Fruit fly (Drosophila melanogaster) whole organism, prepupa: ENCODE data around the gene pasi2.

Experiments
- CG10631 ChIP-seq: fragments of 200-800 bp; sonication (Bioruptor generic); optimal IDR thresholded peaks from 2 replicates; lab custom pipeline; 2016; ENCODE audit warnings: missing biosample characterization, missing genetic modification characterization
- CG10669 ChIP-seq: fragments of 200-800 bp; sonication (Bioruptor generic); optimal IDR thresholded peaks from 3 replicates; lab custom pipeline; 2018; ENCODE audit warnings: missing biosample characterization, mild to moderate bottlenecking, missing genetic modification characterization, moderate library complexity
- CG11294 ChIP-seq: fragments of 200-800 bp; sonication (Bioruptor generic); IDR thresholded peaks from 2 replicates; pipeline ENCODE4 v1.3.6; 2022; ENCODE audit warnings: missing biosample characterization, missing genetic modification characterization
- CG11762 ChIP-seq: fragments of 200-800 bp; sonication (Bioruptor generic); optimal IDR thresholded peaks from 3 replicates; lab custom pipeline; 2016; ENCODE audit warnings: missing biosample characterization, missing genetic modification characterization; ENCODE audit not compliant: insufficient read depth
- CG11902 ChIP-seq: fragments of 200-800 bp; sonication (Bioruptor generic); optimal IDR thresholded peaks from 3 replicates; lab custom pipeline; 2016; ENCODE audit warnings: missing biosample characterization, missing genetic modification characterization
- CG1621 ChIP-seq: fragments of 200-800 bp; sonication (Bioruptor generic); optimal IDR thresholded peaks from 3 replicates; lab custom pipeline; 2018; ENCODE audit warnings: missing biosample characterization, mild to moderate bottlenecking, missing genetic modification characterization
- CG3032 ChIP-seq: fragments of 200-800 bp; optimal IDR thresholded peaks from 2 replicates; lab custom pipeline; 2019; ENCODE audit warnings: missing biosample characterization, mild to moderate bottlenecking, missing genetic modification characterization, moderate library complexity
- CG31627 ChIP-seq: fragments of 200-800 bp; sonication (Bioruptor generic); optimal IDR thresholded peaks from 3 replicates; lab custom pipeline; 2016; ENCODE audit warnings: missing biosample characterization, missing genetic modification characterization
- CG32006 ChIP-seq: fragments of 200-800 bp; sonication (Bioruptor generic); optimal IDR thresholded peaks from 3 replicates; lab custom pipeline; 2017; ENCODE audit warnings: missing biosample characterization, mild to moderate bottlenecking, missing genetic modification characterization
- CG34406 ChIP-seq: fragments of 200-800 bp; sonication (Bioruptor generic); optimal IDR thresholded peaks from 3 replicates; lab custom pipeline; 2016; ENCODE audit warnings: missing biosample characterization, missing genetic modification characterization
- CG4318 ChIP-seq: fragments of 200-800 bp; sonication (Bioruptor generic); optimal IDR thresholded peaks from 3 replicates; lab custom pipeline; 2017; ENCODE audit warnings: missing biosample characterization, mild to moderate bottlenecking, missing genetic modification characterization
- CG6792 ChIP-seq: fragments of 200-800 bp; sonication (Bioruptor generic); optimal IDR thresholded peaks from 3 replicates; lab custom pipeline; 2016; ENCODE audit warnings: missing biosample characterization, missing genetic modification characterization
- CG6808 ChIP-seq: fragments of 200-800 bp; sonication (Bioruptor generic); optimal IDR thresholded peaks from 3 replicates; lab custom pipeline; 2017; ENCODE audit warnings: missing biosample characterization, missing genetic modification characterization, mild to moderate bottlenecking, moderate library complexity, missing genetic modification reagents
- CG8119 ChIP-seq: fragments of 200-800 bp; sonication (Bioruptor generic); IDR thresholded peaks from 3 replicates; pipeline ENCODE4 v1.3.6; 2022; ENCODE audit warnings: missing biosample characterization, missing genetic modification characterization
- CG8319 ChIP-seq: fragments of 200-800 bp; sonication (Bioruptor generic); optimal IDR thresholded peaks from 3 replicates; lab custom pipeline; 2016; ENCODE audit warnings: missing biosample characterization, missing genetic modification characterization
- CG8632 ChIP-seq: fragments of 200-800 bp; sonication (Bioruptor generic); optimal IDR thresholded peaks from 3 replicates; lab custom pipeline; 2016; ENCODE audit warnings: missing biosample characterization, missing genetic modification characterization
- CG9139 ChIP-seq: fragments of 200-800 bp; sonication (Bioruptor generic); optimal IDR thresholded peaks from 3 replicates; lab custom pipeline; 2017; ENCODE audit warnings: missing biosample characterization, mild to moderate bottlenecking, missing genetic modification characterization
- Eip78C ChIP-seq: fragments of 200-800 bp; sonication (Bioruptor generic); peaks from one replicate; lab custom pipeline; 2016; ENCODE audit warnings: missing biosample characterization, missing genetic modification characterization
- Eip93F ChIP-seq: fragments of 200-800 bp; sonication (Bioruptor generic); optimal IDR thresholded peaks from 2 replicates; lab custom pipeline; 2016; ENCODE audit warnings: missing biosample characterization, mild to moderate bottlenecking, missing genetic modification characterization
- Ets21C ChIP-seq: fragments of 200-800 bp; sonication (Bioruptor generic); optimal IDR thresholded peaks from 3 replicates; lab custom pipeline; 2016; ENCODE audit warnings: missing biosample characterization, missing genetic modification characterization
- Hr39 ChIP-seq: fragments of 200-800 bp; sonication (Bioruptor generic); optimal IDR thresholded peaks from 2 replicates; lab custom pipeline; 2016; ENCODE audit warnings: missing biosample characterization, missing genetic modification characterization
- Hr4 ChIP-seq: fragments of 200-800 bp; sonication (Bioruptor generic); optimal IDR thresholded peaks from 3 replicates; lab custom pipeline; 2016; ENCODE audit warnings: missing biosample characterization, missing genetic modification characterization
- Lpt ChIP-seq: fragments of 200-800 bp; sonication (Bioruptor generic); optimal IDR thresholded peaks from 3 replicates; lab custom pipeline; 2016; ENCODE audit warnings: missing biosample characterization, missing genetic modification characterization
- Met ChIP-seq: fragments of 200-800 bp; sonication (Bioruptor generic); optimal IDR thresholded peaks from 3 replicates; lab custom pipeline; 2016; ENCODE audit warnings: missing biosample characterization, missing genetic modification characterization
- Sox14 ChIP-seq: fragments of 200-800 bp; sonication (Bioruptor generic); optimal IDR thresholded peaks from 3 replicates; lab custom pipeline; 2016; ENCODE audit warnings: missing biosample characterization, missing genetic modification characterization
- Sox15 ChIP-seq: fragments of 200-800 bp; sonication (Bioruptor generic); optimal IDR thresholded peaks from 3 replicates; lab custom pipeline; 2016; ENCODE audit warnings: missing biosample characterization, missing genetic modification characterization
- acj6 ChIP-seq: fragments of 200-800 bp; sonication (Bioruptor generic); optimal IDR thresholded peaks from 3 replicates; lab custom pipeline; 2016; ENCODE audit warnings: missing biosample characterization, missing genetic modification characterization
- cyc ChIP-seq: fragments of 200-800 bp; sonication (Bioruptor generic); optimal IDR thresholded peaks from 3 replicates; lab custom pipeline; 2016; ENCODE audit warnings: missing biosample characterization, missing genetic modification characterization
- dac ChIP-seq: fragments of 200-800 bp; sonication (Bioruptor generic); optimal IDR thresholded peaks from 2 replicates; lab custom pipeline; 2017; ENCODE audit warnings: missing biosample characterization, mild to moderate bottlenecking, missing genetic modification characterization
- dsx ChIP-seq: fragments of 200-800 bp; optimal IDR thresholded peaks from 3 replicates; lab custom pipeline; 2019; ENCODE audit warnings: missing biosample characterization, mild to moderate bottlenecking, missing genetic modification characterization, moderate library complexity; ENCODE audit not compliant: poor library complexity, severe bottlenecking
- eg ChIP-seq: fragments of 200-800 bp; sonication (Bioruptor generic); IDR thresholded peaks from 3 replicates; pipeline ENCODE4 v1.3.6; 2022; ENCODE audit warnings: missing biosample characterization, missing genetic modification characterization
- esn ChIP-seq: fragments of 200-800 bp; sonication (Bioruptor generic); optimal IDR thresholded peaks from 2 replicates; lab custom pipeline; 2016; ENCODE audit warnings: missing biosample characterization, mild to moderate bottlenecking, missing genetic modification characterization, moderate library complexity
- fd59A ChIP-seq: fragments of 200-800 bp; sonication (Bioruptor generic); optimal IDR thresholded peaks from 2 replicates; lab custom pipeline; 2017; ENCODE audit warnings: missing biosample characterization, mild to moderate bottlenecking, missing genetic modification characterization, missing genetic modification reagents
- fkh ChIP-seq: fragments of 200-800 bp; sonication (Bioruptor generic); optimal IDR thresholded peaks from 3 replicates; lab custom pipeline; 2017; ENCODE audit warnings: missing biosample characterization, mild to moderate bottlenecking, missing genetic modification characterization, moderate library complexity
- salr ChIP-seq, 2 experiments: fragments of 200-800 bp; sonication (Bioruptor generic); optimal IDR thresholded peaks; 3 replicates each; lab custom pipeline; 2016 to 2018; ENCODE audit warnings: missing biosample characterization in 2 of 2, missing genetic modification characterization in 2 of 2, mild to moderate bottlenecking in 1 of 2
- spab ChIP-seq: fragments of 200-800 bp; sonication (Bioruptor generic); optimal IDR thresholded peaks from 2 replicates; lab custom pipeline; 2017; ENCODE audit warnings: missing biosample characterization, mild to moderate bottlenecking, missing genetic modification characterization, missing genetic modification reagents
- ss ChIP-seq, 2 experiments: fragments of 200-800 bp; sonication (Bioruptor generic); optimal IDR thresholded peaks; 2 replicates in 1 of 2; 3 replicates in 1 of 2; lab custom pipeline; 2017 to 2018; ENCODE audit warnings: mild to moderate bottlenecking in 2 of 2, missing biosample characterization in 2 of 2, missing genetic modification characterization in 2 of 2, moderate library complexity in 1 of 2
- svp ChIP-seq: fragments of 200-800 bp; sonication (Bioruptor generic); peaks from one replicate; lab custom pipeline; 2016; ENCODE audit warnings: missing biosample characterization, missing genetic modification characterization

The pasi2 gene

dm6 chr3R:9342248-9342882 is 7.4 kb downstream of the pasi2 start (continued):
- peak; percentile 61; the same call in 2 of the 3 replicates for TF ChIP-seq eg
- TF ChIP-seq CG8119 (GFP tag; lab: Robert Waterston, UW) = peak; percentile 39; the same call in 1 of the 3 replicates
- no peak for TF ChIP-seq CG4318 (GFP tag; lab: Kevin White, UChicago)
- TF ChIP-seq Eip93F (GFP tag; lab: Kevin White, UChicago) = no peak
- peak; percentile 14 for TF ChIP-seq acj6 (GFP tag; lab: Kevin White, UChicago)
- TF ChIP-seq Ets21C (GFP tag; lab: Kevin White, UChicago) = no peak
- TF ChIP-seq fkh (GFP tag; lab: Kevin White, UChicago) = peak; percentile 92
- peak; percentile 3 for TF ChIP-seq CG6792 (GFP tag; lab: Kevin White, UChicago)
- TF ChIP-seq Hr4 (GFP tag; lab: Kevin White, UChicago) = peak; percentile 17
- TF ChIP-seq CG9139 (GFP tag; lab: Kevin White, UChicago) = peak; percentile 45
- TF ChIP-seq CG32006 (GFP tag; lab: Kevin White, UChicago) = no peak
- no peak for TF ChIP-seq cyc (GFP tag; lab: Kevin White, UChicago)
- TF ChIP-seq CG34406 (GFP tag; lab: Kevin White, UChicago) = no peak
- no peak for TF ChIP-seq fd59A (GFP tag; lab: Kevin White, UChicago)
- TF ChIP-seq dac (GFP tag; lab: Kevin White, UChicago) = no peak
- no peak for TF ChIP-seq CG8632 (GFP tag; lab: Kevin White, UChicago)
- TF ChIP-seq dsx (GFP tag; lab: Kevin White, UChicago) = peak; percentile 46
- TF ChIP-seq CG8319 (GFP tag; lab: Kevin White, UChicago) = no peak
- peak; percentile 6 for TF ChIP-seq spab (GFP tag; lab: Kevin White, UChicago)
- peak; percentile 67 for TF ChIP-seq Eip78C (GFP tag; lab: Kevin White, UChicago)
- peak; percentile 5 for TF ChIP-seq esn
- no peak for TF ChIP-seq CG3032 (tag; lab: Kevin White, UChicago)
- TF ChIP-seq CG1621 (tag; lab: Kevin White, UChicago) = no peak
- no peak for TF ChIP-seq Lpt (GFP tag; lab: Kevin White, UChicago)
- no peak for TF ChIP-seq CG11762 (GFP tag; lab: Kevin White, UChicago)
- TF ChIP-seq CG11902 = no peak
- peak in 1 of 2 experiments; percentile 17 for TF ChIP-seq salr (GFP tag; optimal IDR thresholded peaks at IDR 0.05; lab: Kevin White, UChicago)
- no peak for TF ChIP-seq Hr39 (GFP tag; lab: Kevin White, UChicago)
- no peak for TF ChIP-seq Sox15
- TF ChIP-seq CG10669 (GFP tag; lab: Kevin White, UChicago) = peak; percentile 26
- TF ChIP-seq svp (GFP tag; lab: Kevin White, UChicago) = peak; percentile 48
- peak; percentile 31 for TF ChIP-seq CG6808 (GFP tag; lab: Kevin White, UChicago)

dm6 chr3R:9343022-9343587 is 8.1 kb downstream of the pasi2 start:
- TF ChIP-seq Eip78C (GFP tag; lab: Kevin White, UChicago) = peak; percentile 58
- no peak for TF ChIP-seq fkh (GFP tag; lab: Kevin White, UChicago)
- peak in 1 of 2 experiments; percentile 22 for TF ChIP-seq ss (GFP tag; optimal IDR thresholded peaks at IDR 0.05; lab: Kevin White, UChicago)

- no peak for TF ChIP-seq Eip78C (GFP tag; lab: Kevin White, UChicago)
- no peak for TF ChIP-seq CG32006 (GFP tag; lab: Kevin White, UChicago)
- TF ChIP-seq CG6792 (GFP tag; lab: Kevin White, UChicago) = no peak
- TF ChIP-seq Ets21C (GFP tag; lab: Kevin White, UChicago) = no peak
- TF ChIP-seq CG31627 (GFP tag; lab: Kevin White, UChicago) = no peak
- no peak for TF ChIP-seq fkh (GFP tag; lab: Kevin White, UChicago)
- no peak for TF ChIP-seq CG8119 (GFP tag; lab: Robert Waterston, UW)
- no peak for TF ChIP-seq Eip93F (GFP tag; lab: Kevin White, UChicago)
- no peak for TF ChIP-seq svp (GFP tag; lab: Kevin White, UChicago)
- TF ChIP-seq Sox14 (GFP tag; lab: Kevin White, UChicago) = no peak
- no peak for TF ChIP-seq esn
- TF ChIP-seq CG10631 (GFP tag; lab: Kevin White, UChicago) = no peak
- TF ChIP-seq Met (GFP tag; lab: Kevin White, UChicago) = no peak
- TF ChIP-seq CG11294 (GFP tag; lab: Robert Waterston, UW) = no peak
These were observed 8.7 kb downstream of the pasi2 start for dm6 chr3R:9343645-9344044.
